Fruit fly (Drosophila melanogaster): ENCODE results near the gene CG16890.

The CG16890 gene

DNA sequence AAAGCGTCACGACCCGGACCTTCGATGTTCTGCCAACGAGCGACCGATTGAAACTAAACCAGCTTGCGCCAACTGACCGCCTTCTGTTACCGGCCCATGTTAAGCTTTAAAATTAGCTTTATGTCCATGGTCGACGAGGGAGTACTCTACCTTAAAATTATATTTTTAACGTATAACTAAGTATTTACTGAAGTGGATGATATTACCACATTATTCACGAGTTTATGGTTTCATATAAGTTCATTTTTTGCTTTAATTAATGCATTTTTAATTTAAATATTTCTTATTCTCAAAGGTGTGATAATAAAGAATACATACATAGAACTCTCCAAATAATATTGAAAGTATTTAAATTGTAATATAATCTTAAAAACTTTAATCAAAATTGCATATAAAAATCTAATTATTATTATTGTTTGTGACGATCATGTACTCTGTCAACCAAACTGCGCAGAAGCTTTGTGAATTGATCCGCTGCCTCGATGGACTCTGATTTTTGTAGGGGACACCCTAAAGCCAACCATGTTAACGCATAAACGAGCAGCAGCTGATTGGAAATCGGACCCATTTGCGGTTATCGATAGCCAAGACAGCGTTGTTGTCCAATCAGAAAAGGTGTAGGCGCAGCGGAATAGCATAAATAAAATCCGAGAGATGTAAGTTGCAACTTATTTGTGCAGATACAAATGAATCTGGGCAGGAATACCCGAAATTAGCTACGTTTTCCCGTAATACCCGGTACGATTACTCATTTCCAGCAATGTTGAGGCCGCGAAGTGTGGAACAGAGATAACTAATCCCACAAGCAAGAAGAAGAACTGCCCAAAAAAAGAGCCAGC, 3.8 kb downstream of the CG16890 start, which contains the start of the genes CG9008 and p38b (continued):
- TF ChIP-seq CG31441 (GFP tag; IDR thresholded peaks at IDR 0.05) (peak; percentile 92), stwl (tag; optimal IDR thresholded peaks at IDR 0.05) (peak; percentile 58), pb (GFP tag; optimal IDR thresholded peaks at IDR 0.05) (no peak), z (GFP tag; IDR thresholded peaks at IDR 0.05) (no peak), aop (GFP tag; IDR thresholded peaks at IDR 0.05) (no peak), emc (GFP tag; optimal IDR thresholded peaks at IDR 0.05) (no peak), CG13123 (GFP tag; optimal IDR thresholded peaks at IDR 0.05) (peak; percentile 2), ap (GFP tag; IDR thresholded peaks at IDR 0.05) (no peak; the same call in 1 of the 2 replicates), CG12391 (tag; optimal IDR thresholded peaks at IDR 0.05) (peak; percentile 90), CG8765 (GFP tag; IDR thresholded peaks at IDR 0.05) (no peak), NFAT (GFP tag; IDR thresholded peaks at IDR 0.05) (peak; percentile 85), az2 (GFP tag; optimal IDR thresholded peaks at IDR 0.05) (peak; percentile 79), Sry-δ (GFP tag; optimal IDR thresholded peaks at IDR 0.05) (peak; percentile 37), CG1647 (GFP tag; optimal IDR thresholded peaks at IDR 0.05) (no peak), CG31365 (tag; optimal IDR thresholded peaks at IDR 0.05) (no peak), CG8290 (GFP tag; optimal IDR thresholded peaks at IDR 0.05) (peak; percentile 31), CG8290 (tag; optimal IDR thresholded peaks at IDR 0.05) (peak in 1 of 2 experiments; percentile 74), hkb (optimal IDR thresholded peaks at IDR 0.05) (no peak), hkb (GFP tag; IDR thresholded peaks at IDR 0.05) (peak; percentile 46; the same call in 1 of the 2 replicates), ssp (GFP tag; IDR thresholded peaks at IDR 0.05) (peak; percentile 63), CG10321 (GFP tag; IDR thresholded peaks at IDR 0.05) (no peak), Elba2 (GFP tag; optimal IDR thresholded peaks at IDR 0.05) (peak; percentile 33), CG7839 (tag; optimal IDR thresholded peaks at IDR 0.05) (peak; percentile 93), Opbp (GFP tag; IDR thresholded peaks at IDR 0.05; ENCODE audit: partially characterized antibody) (peak; percentile 49; the same call in 1 of the 3 replicates), unc-4 (GFP tag; IDR thresholded peaks at IDR 0.05; ENCODE audit: partially characterized antibody) (peak; percentile 51), CG15269 (tag; optimal IDR thresholded peaks at IDR 0.05) (peak; percentile 87), grn (GFP tag; optimal IDR thresholded peaks at IDR 0.05) (peak; percentile 13), gt (GFP tag; IDR thresholded peaks at IDR 0.05) (no peak), Chrac-16 (GFP tag; optimal IDR thresholded peaks at IDR 0.05) (peak; percentile 47), CG1233 (GFP tag; optimal IDR thresholded peaks at IDR 0.05) (peak; percentile 80), dati (GFP tag; IDR thresholded peaks at IDR 0.05) (no peak), disco-r (GFP tag; optimal IDR thresholded peaks at IDR 0.05) (no peak), Taf1 (GFP tag; IDR thresholded peaks at IDR 0.05) (no peak), CG12299 (tag; optimal IDR thresholded peaks at IDR 0.05) (peak; percentile 69), B-H2 (GFP tag; optimal IDR thresholded peaks at IDR 0.05) (peak; percentile 40), nmo (GFP tag; optimal IDR thresholded peaks at IDR 0.05) (peak; percentile 94), CG10979 (tag; optimal IDR thresholded peaks at IDR 0.05) (peak; percentile 83), HLH3B (GFP tag; IDR thresholded peaks at IDR 0.05) (peak; percentile 65; the same call in 1 of the 2 replicates), toy (GFP tag; IDR thresholded peaks at IDR 0.05) (0 out of 2 replicates have a peak, but pooled peaks have one; percentile 20), CG34376 (GFP tag; optimal IDR thresholded peaks at IDR 0.05) (peak; percentile 41), bcd (GFP tag; optimal IDR thresholded peaks at IDR 0.05) (peak; percentile 85), sob (GFP tag; IDR thresholded peaks at IDR 0.05) (peak; percentile 61), sisA (GFP tag; IDR thresholded peaks at IDR 0.05) (peak; percentile 55; the same call in 1 of the 2 replicates), D19B (GFP tag; optimal IDR thresholded peaks at IDR 0.05) (peak; percentile 77), CG18476 (GFP tag; optimal IDR thresholded peaks at IDR 0.05) (peak; percentile 72), scrt (GFP tag; optimal IDR thresholded peaks at IDR 0.05) (peak; percentile 80), Myb (GFP tag; optimal IDR thresholded peaks at IDR 0.05) (no peak), CG2678 (tag; optimal IDR thresholded peaks at IDR 0.05) (peak; percentile 95), CG17359 (tag; optimal IDR thresholded peaks at IDR 0.05) (peak; percentile 69), CG17802 (tag; optimal IDR thresholded peaks at IDR 0.05) (no peak)
